Fruit fly (Drosophila melanogaster) whole organism, larva: ENCODE results near the gene CG42346.
"Not testable (repeated sequence)": the region's sequence is repeated elsewhere in the genome, so short reads cannot be mapped to it uniquely, and the experiment has no call there.

ENCODE experiments used
- noc ChIP-seq: fragments of 200-800 bp; sonication (Bioruptor generic); optimal IDR thresholded peaks from 3 replicates; lab custom pipeline; 2019; ENCODE audit warnings: missing biosample characterization, mild to moderate bottlenecking, missing genetic modification characterization, moderate library complexity

CG42346 gene

DNA sequence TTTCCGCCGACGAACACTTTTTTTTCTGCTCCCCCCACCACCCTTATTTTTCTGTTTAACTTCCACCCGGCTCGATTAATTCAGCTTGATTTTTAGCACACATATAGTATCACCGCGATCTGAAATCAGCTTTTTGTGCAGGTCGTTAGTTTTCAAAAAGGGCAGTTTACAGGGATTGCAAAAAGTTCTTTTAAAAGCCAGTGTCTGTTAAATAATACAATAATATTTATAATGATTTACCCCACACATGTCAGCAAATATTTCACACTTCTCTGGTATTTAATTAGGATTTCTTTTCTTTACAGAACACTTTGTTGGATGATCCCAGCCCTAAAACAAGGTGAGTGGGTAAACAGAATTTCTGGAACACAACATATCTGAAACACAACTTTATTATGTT is at the start of gene CG42346:
Gene CG42346 (plus strand): TSS at position 301 of the 400 bp plus-strand sequence.
- no peak for TF ChIP-seq noc (tag; lab: Kevin White, UChicago)

DNA sequence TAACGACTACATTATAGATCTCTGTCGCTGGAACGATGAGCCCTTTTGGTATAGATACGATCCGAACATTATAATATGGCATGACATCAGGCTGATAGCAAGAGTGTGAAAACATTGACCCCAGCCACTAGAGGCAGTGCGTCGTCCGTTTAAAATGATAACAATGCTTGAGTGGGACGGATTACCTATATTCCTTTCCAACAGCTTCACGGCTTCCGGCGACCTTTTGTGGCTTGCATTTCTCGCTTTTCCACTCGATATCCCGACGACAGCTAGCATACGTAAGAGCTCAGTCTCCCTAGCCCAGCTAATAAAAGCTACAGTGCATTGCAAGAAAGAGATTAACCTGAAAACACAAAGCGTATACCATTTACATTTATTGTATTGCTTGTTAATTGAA is 36.1 kb upstream of the CG42346 start:
- TF ChIP-seq noc (tag; lab: Kevin White, UChicago) = no peak

DNA sequence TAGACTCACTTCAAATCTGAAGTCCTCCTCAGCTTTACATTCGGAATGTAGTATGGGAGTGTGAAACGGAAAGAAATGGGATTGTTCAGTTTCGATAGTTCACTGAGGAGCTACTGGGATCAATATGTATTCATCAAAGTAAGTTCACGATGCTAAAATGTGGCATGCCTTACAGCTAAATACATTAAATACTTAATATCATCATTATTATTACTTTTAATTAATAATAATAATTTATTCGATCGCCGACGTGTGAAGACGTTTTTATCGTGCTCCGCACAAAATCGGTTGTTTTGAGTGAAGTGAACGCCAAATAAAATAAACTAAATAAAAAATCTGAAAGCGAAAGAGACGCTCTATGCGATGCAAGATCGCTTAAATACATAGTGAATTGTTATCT is 20.4 kb upstream of the CG42346 start, which contains the start of gene CG12446:
Gene CG12446 (minus strand): TSS at position 101 of the 400 bp plus-strand sequence.
- not testable (repeated sequence) for TF ChIP-seq noc (tag; lab: Kevin White, UChicago)

DNA sequence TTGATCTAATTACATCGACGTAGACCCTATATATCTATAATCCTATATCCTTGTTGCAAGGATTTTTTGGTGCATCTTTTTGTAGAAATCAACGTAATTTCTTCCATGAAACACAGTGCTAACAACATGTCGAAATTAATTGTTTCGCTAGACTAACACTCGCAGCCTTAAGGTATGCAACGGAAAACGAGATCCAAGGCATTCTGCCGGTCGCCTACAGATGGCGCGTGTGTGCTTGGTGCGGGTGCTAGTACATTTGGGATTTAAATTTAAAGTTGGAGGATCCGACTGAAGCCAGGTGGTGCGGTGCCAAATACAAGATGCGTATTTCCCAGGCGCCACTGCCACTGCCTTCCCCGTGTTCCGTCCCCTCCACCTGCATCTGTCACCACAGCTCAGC is 7.5 kb upstream of the CG42346 start:
- no peak for TF ChIP-seq noc (tag; lab: Kevin White, UChicago)

DNA sequence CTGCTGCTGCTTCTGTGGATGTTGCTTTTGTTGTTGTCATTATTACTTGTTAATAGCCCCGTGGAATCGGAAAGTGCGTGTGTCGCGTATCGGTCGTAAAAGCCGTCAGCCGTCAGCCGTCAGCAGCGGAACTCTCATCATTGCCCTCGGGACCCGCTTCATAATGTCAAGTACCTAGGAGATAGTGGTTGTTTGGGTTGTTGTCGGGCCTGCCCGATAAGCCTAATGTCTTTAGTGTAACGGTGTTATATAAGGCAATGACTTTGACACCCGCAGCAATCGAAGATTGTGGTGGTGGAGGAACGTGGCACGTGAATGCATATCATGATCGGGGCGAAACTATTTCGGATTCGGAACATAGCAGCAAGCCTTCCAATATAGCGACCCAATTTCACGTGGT is 1.7 kb upstream of the CG42346 start:
- TF ChIP-seq noc (tag; lab: Kevin White, UChicago) = no peak

DNA sequence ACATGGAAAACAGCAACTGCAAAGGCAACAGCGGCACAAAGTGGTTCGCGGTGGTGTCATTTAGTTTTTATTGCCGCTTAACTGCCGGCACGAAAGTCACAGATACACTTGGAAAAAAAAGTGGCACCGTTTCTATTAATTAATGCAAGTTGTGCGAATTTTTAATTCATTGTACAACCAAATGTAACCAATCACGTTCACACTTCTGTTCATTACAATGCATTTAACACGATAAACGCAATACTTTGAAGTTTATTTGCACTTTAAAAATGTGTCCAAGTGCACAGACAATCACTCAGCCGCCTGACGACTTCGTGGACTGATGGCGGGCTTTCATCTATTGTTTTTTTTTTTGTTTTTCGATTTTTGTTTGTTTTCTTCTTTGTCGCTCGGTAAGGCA is 1.3 kb downstream of the CG42346 start:
- TF ChIP-seq noc (tag; lab: Kevin White, UChicago) = no peak

DNA sequence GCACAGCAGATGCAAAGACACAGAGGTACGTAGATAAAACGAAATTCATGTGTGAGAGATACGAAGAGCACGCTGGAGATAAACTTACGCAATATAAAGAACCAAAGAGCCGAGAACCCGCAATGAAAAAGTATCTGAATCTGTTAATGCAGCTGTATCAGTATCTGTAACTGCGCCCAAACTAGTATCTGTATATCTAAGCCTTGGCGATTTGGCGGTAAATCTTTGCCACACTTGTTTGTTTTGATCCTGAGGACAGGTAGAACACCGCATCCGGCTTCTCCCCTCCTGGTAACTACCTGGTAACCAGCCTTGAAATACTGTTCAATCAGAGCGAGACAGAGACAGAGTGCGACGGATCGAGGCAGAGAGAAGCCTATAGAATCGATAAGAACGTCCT is 4.2 kb downstream of the CG42346 start:
- no peak for TF ChIP-seq noc (tag; lab: Kevin White, UChicago)

DNA sequence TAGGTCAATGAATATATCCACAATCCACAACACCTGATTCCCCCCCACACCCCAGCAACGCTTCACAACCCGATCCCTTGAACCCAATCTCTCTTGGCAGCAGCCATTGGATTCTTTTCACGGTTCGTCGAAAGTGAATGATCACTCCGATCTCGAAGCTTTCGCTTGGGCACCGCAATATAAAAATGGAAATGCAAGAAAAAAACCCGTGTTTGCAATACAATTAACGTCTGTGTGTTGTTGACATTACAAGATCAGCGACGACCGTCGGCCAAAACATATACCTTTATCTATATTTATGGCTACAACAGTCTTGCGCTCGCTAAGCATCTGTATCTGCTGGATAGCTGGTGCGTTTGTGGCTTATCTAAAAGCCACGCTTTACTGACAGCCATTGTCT is 5.1 kb downstream of the CG42346 start:
- TF ChIP-seq noc (tag; lab: Kevin White, UChicago) = no peak

DNA sequence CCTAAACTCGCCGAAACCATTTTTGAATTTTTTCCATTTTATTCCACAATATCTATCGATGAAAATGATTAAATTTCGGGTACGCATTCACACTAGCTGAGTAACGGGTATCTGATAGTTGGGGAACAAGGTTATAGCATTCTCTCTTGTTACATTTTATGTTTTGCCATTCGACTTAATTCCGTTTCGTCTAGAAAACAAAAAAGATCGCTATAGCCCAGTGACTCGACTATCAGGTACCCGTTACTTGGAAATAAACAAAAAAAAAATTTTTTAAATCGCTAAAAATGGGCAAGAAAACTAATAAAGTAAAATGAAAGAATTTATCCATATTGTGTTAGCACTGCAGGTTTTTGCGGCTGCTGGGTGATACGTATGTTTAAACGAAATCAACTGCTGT is 6.2 kb downstream of the CG42346 start:
- no peak for TF ChIP-seq noc (tag; lab: Kevin White, UChicago)

DNA sequence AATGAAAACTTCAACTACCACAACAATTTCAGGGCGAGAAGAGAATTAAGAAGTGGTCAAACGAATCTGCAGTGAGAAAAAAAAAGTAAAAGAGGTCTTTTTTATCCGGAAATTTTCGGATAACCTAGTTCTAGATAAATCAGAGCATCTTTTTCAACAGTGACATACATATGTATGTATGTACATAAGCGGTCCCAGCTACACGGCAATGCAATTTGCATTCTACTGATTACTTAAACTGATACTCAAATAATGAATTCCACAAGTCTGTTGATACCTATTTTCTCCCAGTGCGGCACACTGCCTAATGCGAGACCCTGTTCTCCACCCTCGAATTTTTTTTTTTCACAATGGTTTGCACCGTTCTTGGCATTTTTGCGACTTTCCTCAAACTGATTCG is 14.2 kb downstream of the CG42346 start:
- TF ChIP-seq noc (tag; lab: Kevin White, UChicago) = no peak

DNA sequence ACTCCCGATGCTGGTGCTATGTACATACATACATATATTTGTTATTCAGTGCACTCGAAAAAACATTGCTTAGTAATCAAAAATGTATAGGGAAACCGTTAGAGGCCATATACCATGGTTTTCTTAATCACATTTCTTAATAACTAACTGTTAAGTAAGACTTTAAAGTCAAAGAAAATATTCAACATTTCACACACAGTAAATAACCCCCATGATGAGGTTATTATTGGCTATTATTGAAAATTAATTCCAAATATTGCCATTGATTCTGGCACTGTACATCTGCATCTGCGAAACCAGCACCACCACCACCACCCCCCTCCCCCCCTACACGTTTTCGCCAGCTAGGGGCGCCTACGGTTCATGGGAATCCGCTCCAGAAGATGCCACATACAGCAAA is 15.0 kb downstream of the CG42346 start:
- no peak for TF ChIP-seq noc (tag; lab: Kevin White, UChicago)

DNA sequence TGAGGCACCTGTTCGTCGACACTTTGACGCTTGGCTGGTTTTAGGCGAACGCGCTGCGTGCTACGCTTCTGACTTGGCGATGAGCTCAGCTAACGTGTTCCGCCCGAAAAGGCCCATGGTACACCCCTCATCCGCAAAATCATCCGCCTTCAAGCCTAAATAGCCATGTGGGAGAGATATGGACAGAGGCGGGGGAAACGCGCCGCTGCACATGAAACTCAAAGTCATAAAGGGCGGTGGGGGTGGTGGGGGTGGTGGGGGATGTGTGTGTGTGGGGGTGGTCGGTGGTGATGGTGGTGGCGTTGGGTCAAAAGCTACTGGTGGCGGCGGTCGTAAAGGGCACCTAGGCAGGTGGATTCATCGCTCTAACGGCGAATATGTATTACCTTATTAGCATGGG is 19.1 kb downstream of the CG42346 start:
- TF ChIP-seq noc (tag; lab: Kevin White, UChicago) = no peak

DNA sequence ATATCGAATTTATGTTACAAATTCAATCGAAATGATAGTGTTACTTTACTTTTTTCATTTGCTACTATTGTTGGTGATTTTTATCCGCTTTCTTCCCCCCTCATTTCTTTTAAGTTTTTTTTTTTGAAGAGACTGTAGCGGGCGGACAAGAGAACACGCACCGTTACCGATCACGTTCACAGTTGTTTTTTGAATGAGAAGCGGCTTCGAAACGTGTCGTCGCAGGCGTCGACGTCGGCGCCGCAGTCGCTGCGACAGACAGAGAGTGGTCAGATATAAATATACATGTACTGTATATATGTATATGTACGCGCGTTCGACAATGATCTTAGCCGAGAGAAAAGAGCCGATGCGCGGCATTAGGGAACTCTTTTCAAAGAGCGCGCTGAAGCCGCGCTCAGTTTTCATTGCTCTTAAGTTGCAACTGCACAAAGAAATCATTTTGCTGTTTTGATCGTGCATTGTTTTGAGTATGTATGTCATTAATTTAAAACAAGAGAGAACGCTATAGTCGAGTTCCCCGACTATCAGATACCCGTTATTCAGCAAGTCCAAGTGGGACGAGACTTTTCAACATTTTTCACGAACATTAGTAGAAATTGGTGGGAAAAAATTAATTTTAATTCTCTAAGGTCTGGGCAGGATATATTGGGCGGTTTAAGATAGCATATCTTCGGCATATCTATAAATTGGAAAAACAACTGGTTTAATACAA is 23.0 kb downstream of the CG42346 start, which contains the start of gene fog:
Gene fog (minus strand): TSS at position 201 of the 715 bp plus-strand sequence.
- TF ChIP-seq noc (tag; lab: Kevin White, UChicago) = no peak

DNA sequence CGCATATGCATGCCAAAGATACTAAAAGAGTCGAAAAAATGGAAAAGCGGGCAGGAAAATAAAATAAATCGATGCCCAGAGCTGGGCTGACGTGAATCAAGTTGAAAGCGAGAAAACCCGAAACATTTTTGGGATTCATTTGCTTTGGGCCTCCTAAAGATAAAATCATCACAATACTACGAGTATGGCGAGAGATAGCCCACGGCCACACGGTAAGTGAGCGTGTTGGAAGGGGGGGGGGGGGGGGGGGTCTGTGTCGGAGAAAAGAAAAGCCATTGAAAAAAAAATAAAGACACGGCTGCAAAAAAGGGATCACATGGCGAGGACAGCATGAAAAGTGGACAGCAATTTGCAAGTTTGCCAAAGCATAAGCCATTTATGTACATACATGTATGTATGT is 25.9 kb downstream of the CG42346 start:
- no peak for TF ChIP-seq noc (tag; lab: Kevin White, UChicago)

DNA sequence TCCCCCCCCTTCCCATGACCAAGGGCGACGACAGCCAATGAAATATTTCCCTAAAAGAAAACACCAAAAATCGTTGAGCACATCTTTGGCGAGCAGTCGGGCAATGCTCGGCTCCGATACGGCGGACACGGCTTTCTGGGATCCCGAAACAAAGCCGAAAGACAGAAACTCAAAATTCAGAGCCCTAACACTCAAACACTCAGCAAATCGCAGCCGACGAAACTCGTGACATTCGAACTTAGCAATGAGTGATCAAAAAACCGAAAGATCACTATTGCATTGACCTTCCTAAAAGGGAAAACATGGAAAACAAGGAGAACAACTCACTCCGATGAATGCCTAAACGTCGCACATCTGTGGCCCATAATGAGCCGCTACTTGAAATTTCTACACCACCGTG is 27.1 kb downstream of the CG42346 start:
- TF ChIP-seq noc (tag; lab: Kevin White, UChicago) = no peak

DNA sequence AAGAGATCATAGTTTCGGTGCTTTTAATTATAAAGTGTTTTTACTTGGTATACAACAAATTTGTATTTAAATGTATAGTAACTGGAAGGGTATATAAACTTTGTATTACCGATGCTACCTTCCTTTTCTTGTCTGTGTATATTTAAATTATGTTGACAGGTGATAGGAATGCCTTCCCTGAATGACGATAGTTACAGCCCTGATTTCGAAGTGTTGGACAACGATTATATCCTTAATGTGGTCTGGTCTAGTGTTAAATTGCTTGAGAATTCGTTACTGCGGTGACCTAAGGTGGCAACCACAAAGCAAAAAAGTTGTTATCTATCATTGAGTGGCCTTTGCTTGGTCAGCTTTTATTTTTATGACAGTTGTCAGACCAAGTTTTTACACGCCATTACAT is 40.3 kb downstream of the CG42346 start, which contains the start of gene CG34334:
Gene CG34334 (plus strand): TSS at position 301 of the 400 bp plus-strand sequence.
- TF ChIP-seq noc (tag; lab: Kevin White, UChicago) = no peak

DNA sequence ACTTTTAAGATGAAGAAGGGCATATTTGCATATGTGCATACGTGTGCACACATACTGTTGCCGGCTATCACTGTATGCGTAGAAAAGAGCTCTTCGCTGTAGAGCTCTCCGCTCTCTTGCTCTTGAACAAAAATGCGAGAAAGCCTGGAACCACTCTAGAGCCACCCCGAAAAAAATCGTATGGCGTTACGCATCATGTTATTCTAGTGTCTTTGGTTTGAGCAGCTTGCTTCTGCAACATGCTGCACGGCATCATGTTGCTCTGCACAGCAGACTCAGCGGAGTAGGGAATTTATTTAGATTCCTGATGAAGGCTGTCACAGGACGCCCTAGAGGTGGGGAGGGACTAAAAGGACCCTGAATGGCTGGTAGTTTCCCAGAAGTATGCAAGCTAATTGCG is 85.7 kb downstream of the CG42346 start:
- no peak for TF ChIP-seq noc (tag; lab: Kevin White, UChicago)
